Worm (Caenorhabditis elegans) whole organism, late embryonic: ENCODE measurements around the gene C04E7.1.

ENCODE experiments used
- C08G9.2 ChIP-seq: sonication (generic microtip); optimal IDR thresholded peaks from 2 replicates; lab custom pipeline; 2016; ENCODE audit warnings: mild to moderate bottlenecking, missing genetic modification characterization, moderate library complexity, missing compliant biosample characterization
- elt-2 ChIP-seq: sonication (generic microtip); optimal IDR thresholded peaks from 2 replicates; lab custom pipeline; 2016; ENCODE audit warnings: missing genetic modification reagents, missing genetic modification characterization, missing compliant biosample characterization
- fkh-6 ChIP-seq: sonication (generic microtip); optimal IDR thresholded peaks from 2 replicates; lab custom pipeline; 2016; ENCODE audit warnings: missing genetic modification characterization, missing compliant biosample characterization
- hlh-15 ChIP-seq: sonication (generic microtip); optimal IDR thresholded peaks from 2 replicates; lab custom pipeline; 2016; ENCODE audit warnings: missing genetic modification characterization, missing compliant biosample characterization
- nhr-232 ChIP-seq: sonication (generic microtip); optimal IDR thresholded peaks from 2 replicates; lab custom pipeline; 2016; ENCODE audit warnings: missing genetic modification characterization, missing compliant biosample characterization

DNA sequence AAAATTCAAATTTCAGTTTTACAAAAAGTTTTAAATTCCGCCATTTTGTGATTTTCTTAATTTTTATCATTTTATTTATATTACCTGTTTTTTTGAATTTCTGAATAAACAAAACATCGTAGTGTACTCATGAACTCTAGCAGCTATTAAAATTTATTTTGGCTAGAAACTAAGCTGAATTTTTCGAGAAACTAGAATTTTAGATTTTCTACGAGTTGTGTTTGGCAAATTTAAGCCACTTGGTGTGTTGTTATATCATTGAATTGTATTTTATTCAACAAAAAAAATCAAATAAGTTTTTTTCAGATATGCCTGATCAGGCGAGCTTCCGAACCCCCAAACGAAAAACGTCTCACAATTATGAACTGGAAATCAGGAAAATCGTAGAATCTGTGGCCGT lies 39.4 kb downstream of the C04E7.1 start, which contains the start of gene R04A9.6:
- TF ChIP-seq C08G9.2 (tag; lab: Kevin White, UChicago): no peak
- TF ChIP-seq fkh-6 (tag; lab: Kevin White, UChicago): no peak
- TF ChIP-seq elt-2: no peak
- no peak for TF ChIP-seq hlh-15
- TF ChIP-seq nhr-232 (tag; lab: Kevin White, UChicago): no peak
